Fruit fly (Drosophila melanogaster) whole organism, embryonic: ENCODE data around the gene Dus1.

Source experiments
- ATbp ChIP-seq: fragments of 200-800 bp; sonication (Bioruptor generic); optimal IDR thresholded peaks from 2 replicates; lab custom pipeline; 2017; ENCODE audit warnings: missing biosample characterization, mild to moderate bottlenecking, missing genetic modification characterization, missing genetic modification reagents
- Abd-B ChIP-seq: fragments of 200-800 bp; sonication (Bioruptor generic); optimal IDR thresholded peaks from 2 replicates; lab custom pipeline; 2018; ENCODE audit warnings: missing biosample characterization, mild to moderate bottlenecking, missing genetic modification characterization, moderate library complexity
- Adf1 ChIP-seq: fragments of 200-800 bp; sonication (Bioruptor generic); IDR thresholded peaks from 2 replicates; pipeline ENCODE4 v1.3.6; 2022; ENCODE audit warnings: missing biosample characterization, missing genetic modification characterization
- Atf-2 ChIP-seq: fragments of 200-800 bp; sonication (Bioruptor generic); optimal IDR thresholded peaks from 2 replicates; lab custom pipeline; 2016; ENCODE audit warnings: missing biosample characterization, missing genetic modification characterization
- Bgb ChIP-seq: fragments of 200-800 bp; sonication (Bioruptor generic); IDR thresholded peaks from 2 replicates; pipeline ENCODE4 v1.3.6; 2022; ENCODE audit warnings: missing biosample characterization, missing genetic modification characterization; ENCODE audit not compliant: partially characterized antibody
- CG10959 ChIP-seq: fragments of 200-800 bp; sonication (Bioruptor generic); IDR thresholded peaks from 2 replicates; pipeline ENCODE4 v1.3.6; 2022; ENCODE audit warnings: missing biosample characterization, missing genetic modification characterization
- CG11504 ChIP-seq: fragments of 200-800 bp; sonication (Bioruptor generic); optimal IDR thresholded peaks from 3 replicates; lab custom pipeline; 2019; ENCODE audit warnings: missing biosample characterization, mild to moderate bottlenecking, missing genetic modification characterization, moderate library complexity
- CG12071 ChIP-seq: fragments of 200-800 bp; sonication (Bioruptor generic); optimal IDR thresholded peaks from 3 replicates; lab custom pipeline; 2018; ENCODE audit warnings: missing biosample characterization, mild to moderate bottlenecking, missing genetic modification characterization
- CG12769 ChIP-seq: fragments of 200-800 bp; sonication (Bioruptor generic); optimal IDR thresholded peaks from 2 replicates; lab custom pipeline; 2019; ENCODE audit warnings: missing biosample characterization, mild to moderate bottlenecking, missing genetic modification characterization, moderate library complexity
- CG15514 ChIP-seq: fragments of 200-800 bp; sonication (Bioruptor generic); optimal IDR thresholded peaks from 3 replicates; lab custom pipeline; 2017; ENCODE audit warnings: missing biosample characterization, missing genetic modification characterization, mild to moderate bottlenecking, moderate library complexity, missing genetic modification reagents
- CG15601 ChIP-seq: fragments of 200-800 bp; sonication (Bioruptor generic); optimal IDR thresholded peaks from 3 replicates; lab custom pipeline; 2019; ENCODE audit warnings: missing biosample characterization, mild to moderate bottlenecking, missing genetic modification characterization, moderate library complexity
- CG16779 ChIP-seq: fragments of 200-800 bp; sonication (Bioruptor generic); IDR thresholded peaks from 2 replicates; pipeline ENCODE4 v1.3.6; 2022; ENCODE audit warnings: missing biosample characterization, missing genetic modification characterization
- CG17612 ChIP-seq: fragments of 200-800 bp; sonication (Bioruptor generic); IDR thresholded peaks from 2 replicates; pipeline ENCODE4 v1.3.6; 2022; ENCODE audit warnings: missing biosample characterization, missing genetic modification characterization
- CG3065 ChIP-seq: fragments of 200-800 bp; sonication (Bioruptor generic); optimal IDR thresholded peaks from 2 replicates; lab custom pipeline; 2016; ENCODE audit warnings: missing biosample characterization, missing genetic modification characterization
- CG34224 ChIP-seq: fragments of 200-800 bp; sonication (Bioruptor generic); IDR thresholded peaks from 3 replicates; pipeline ENCODE4 v1.3.6; 2022; ENCODE audit warnings: missing biosample characterization, missing genetic modification characterization; ENCODE audit not compliant: partially characterized antibody
- CG34422 ChIP-seq: fragments of 200-800 bp; sonication (Bioruptor generic); IDR thresholded peaks from 3 replicates; pipeline ENCODE4 v1.3.6; 2022; ENCODE audit warnings: missing biosample characterization, missing genetic modification characterization
- CG4282 ChIP-seq: fragments of 200-800 bp; sonication (Bioruptor generic); optimal IDR thresholded peaks from 2 replicates; lab custom pipeline; 2016; ENCODE audit warnings: missing biosample characterization, missing genetic modification characterization
- CG4424 ChIP-seq: fragments of 200-800 bp; sonication (Bioruptor generic); optimal IDR thresholded peaks from 3 replicates; lab custom pipeline; 2016; ENCODE audit warnings: missing biosample characterization, missing genetic modification characterization
- CG6689 ChIP-seq: fragments of 200-800 bp; sonication (Bioruptor generic); IDR thresholded peaks from 2 replicates; pipeline ENCODE4 v1.3.6; 2022; ENCODE audit warnings: missing biosample characterization, missing genetic modification characterization
- CG7357 ChIP-seq: fragments of 200-800 bp; sonication (Bioruptor generic); IDR thresholded peaks from 3 replicates; pipeline ENCODE4 v1.3.6; 2022; ENCODE audit warnings: missing biosample characterization, missing genetic modification characterization
- CG7987 ChIP-seq: fragments of 200-800 bp; sonication (Bioruptor generic); optimal IDR thresholded peaks from 2 replicates; lab custom pipeline; 2018; ENCODE audit warnings: missing biosample characterization, mild to moderate bottlenecking, missing genetic modification characterization, moderate library complexity
- CG8290 ChIP-seq, 3 experiments: fragments of 200-800 bp; sonication (Bioruptor generic); optimal IDR thresholded peaks; 2 replicates each; lab custom pipeline; 2016 to 2019; ENCODE audit warnings: missing biosample characterization in 3 of 3, missing genetic modification characterization in 3 of 3, mild to moderate bottlenecking in 2 of 3, moderate library complexity in 1 of 3
- D19B ChIP-seq: fragments of 200-800 bp; sonication (Bioruptor generic); optimal IDR thresholded peaks from 2 replicates; lab custom pipeline; 2017; ENCODE audit warnings: missing biosample characterization, mild to moderate bottlenecking, missing genetic modification characterization
- Dad ChIP-seq: fragments of 200-800 bp; sonication (Bioruptor generic); optimal IDR thresholded peaks from 3 replicates; lab custom pipeline; 2016; ENCODE audit warnings: missing biosample characterization, missing genetic modification characterization
- Gug ChIP-seq: fragments of 200-800 bp; sonication (Bioruptor generic); IDR thresholded peaks from 4 replicates; pipeline ENCODE4 v1.3.6; 2022; ENCODE audit warnings: missing biosample characterization, missing genetic modification characterization
- Ravus ChIP-seq: fragments of 200-800 bp; sonication (Bioruptor generic); IDR thresholded peaks from 2 replicates; pipeline ENCODE4 v1.3.6; 2022; ENCODE audit warnings: missing biosample characterization, missing genetic modification characterization
- Sin3A ChIP-seq: fragments of >200 bp; optimal IDR thresholded peaks from 2 replicates; lab custom pipeline; 2018
- az2 ChIP-seq: fragments of 200-800 bp; sonication (Bioruptor generic); optimal IDR thresholded peaks from 3 replicates; lab custom pipeline; 2016; ENCODE audit warnings: missing biosample characterization, missing genetic modification characterization
- chm ChIP-seq: fragments of 200-800 bp; sonication (Bioruptor generic); IDR thresholded peaks from 2 replicates; pipeline ENCODE4 v1.3.6; 2022; ENCODE audit warnings: missing biosample characterization, missing genetic modification characterization
- corto ChIP-seq: fragments of 200-800 bp; sonication (Bioruptor generic); optimal IDR thresholded peaks from 2 replicates; lab custom pipeline; 2016; ENCODE audit warnings: missing biosample characterization, mild to moderate bottlenecking, missing genetic modification characterization, moderate library complexity
- crp ChIP-seq, 2 experiments: fragments of 200-800 bp; sonication (Bioruptor generic); optimal IDR thresholded peaks; 2 replicates in 1 of 2; 3 replicates in 1 of 2; lab custom pipeline; 2017; ENCODE audit warnings: missing biosample characterization in 2 of 2, missing genetic modification characterization in 2 of 2, mild to moderate bottlenecking in 1 of 2, moderate library complexity in 1 of 2
- cwo ChIP-seq: fragments of 200-800 bp; sonication (Bioruptor generic); optimal IDR thresholded peaks from 3 replicates; lab custom pipeline; 2017; ENCODE audit warnings: missing biosample characterization, missing genetic modification characterization, mild to moderate bottlenecking, moderate library complexity, missing genetic modification reagents
- eve ChIP-seq, 2 experiments: fragments of >200 bp; optimal IDR thresholded peaks; 2 replicates each; lab custom pipeline; 2017; ENCODE audit warnings: missing biosample characterization in 2 of 2, missing genetic modification characterization in 2 of 2
- gce ChIP-seq: fragments of 200-800 bp; sonication (Bioruptor generic); IDR thresholded peaks from 3 replicates; pipeline ENCODE4 v1.3.6; 2022; ENCODE audit warnings: missing biosample characterization, missing genetic modification characterization
- gcm ChIP-seq: fragments of 200-800 bp; sonication (Bioruptor generic); optimal IDR thresholded peaks from 2 replicates; lab custom pipeline; 2019; ENCODE audit warnings: missing biosample characterization, mild to moderate bottlenecking, missing genetic modification characterization, moderate library complexity
- ham ChIP-seq: fragments of 200-800 bp; sonication (Bioruptor generic); IDR thresholded peaks from 2 replicates; pipeline ENCODE4 v1.3.6; 2022; ENCODE audit warnings: missing biosample characterization, missing genetic modification characterization
- jing ChIP-seq: fragments of 200-800 bp; sonication (Bioruptor generic); optimal IDR thresholded peaks from 2 replicates; lab custom pipeline; 2018; ENCODE audit warnings: missing biosample characterization, mild to moderate bottlenecking, missing genetic modification characterization
- lilli ChIP-seq: fragments of 200-800 bp; sonication (Bioruptor generic); optimal IDR thresholded peaks from 3 replicates; lab custom pipeline; 2016; ENCODE audit warnings: missing biosample characterization, missing genetic modification characterization
- lov ChIP-seq, 2 experiments: fragments of 200-800 bp in 1 of 2; fragments of >200 bp in 1 of 2; sonication (Bioruptor generic) in 1 of 2; IDR thresholded peaks in 1 of 2; optimal IDR thresholded peaks in 1 of 2; 2 replicates in 1 of 2; 3 replicates in 1 of 2; pipeline versions ENCODE4 v1.3.6 to Lab custom; 2017 to 2022; ENCODE audit warnings: missing biosample characterization in 1 of 2, missing genetic modification characterization in 1 of 2
- org-1 ChIP-seq: fragments of 200-800 bp; sonication (Bioruptor generic); optimal IDR thresholded peaks from 2 replicates; lab custom pipeline; 2017; ENCODE audit warnings: missing biosample characterization, missing genetic modification characterization
- pan ChIP-seq, 4 experiments: fragments of >200 bp in 3 of 4; fragments of 200-800 bp in 1 of 4; sonication (Bioruptor generic) in 1 of 4; optimal IDR thresholded peaks in 3 of 4; IDR thresholded peaks in 1 of 4; 2 replicates each; pipeline versions ENCODE4 v1.3.6 to Lab custom; 2017 to 2022; ENCODE audit warnings: missing biosample characterization in 2 of 4, missing genetic modification characterization in 2 of 4, mixed read lengths in 1 of 4
- pros ChIP-seq: fragments of 200-800 bp; sonication (Bioruptor generic); optimal IDR thresholded peaks from 3 replicates; lab custom pipeline; 2019; ENCODE audit warnings: missing biosample characterization, mild to moderate bottlenecking, missing genetic modification characterization, moderate library complexity
- sens ChIP-seq: fragments of 200-800 bp; sonication (Bioruptor generic); peaks from one replicate; lab custom pipeline; 2016; ENCODE audit warnings: missing biosample characterization, missing genetic modification characterization
- sens-2 ChIP-seq: fragments of 200-800 bp; sonication (Bioruptor generic); IDR thresholded peaks from 2 replicates; pipeline ENCODE4 v1.3.6; 2022; ENCODE audit warnings: missing biosample characterization, missing genetic modification characterization
- tio ChIP-seq: fragments of 200-800 bp; sonication (Bioruptor generic); optimal IDR thresholded peaks from 2 replicates; lab custom pipeline; 2017; ENCODE audit warnings: missing biosample characterization, missing genetic modification characterization, inconsistent platforms
- tx ChIP-seq: fragments of 200-800 bp; sonication (Bioruptor generic); optimal IDR thresholded peaks from 2 replicates; lab custom pipeline; 2016; ENCODE audit warnings: missing biosample characterization, missing genetic modification characterization
- zf30C ChIP-seq: fragments of 200-800 bp; sonication (Bioruptor generic); optimal IDR thresholded peaks from 3 replicates; lab custom pipeline; 2018; ENCODE audit warnings: missing biosample characterization, mild to moderate bottlenecking, missing genetic modification characterization

The Dus1 gene

dm6 chr2L:249048-249825 lies 22.3 kb downstream of the Dus1 start (continued):
- peak; percentile 2 for TF ChIP-seq corto
- no peak for TF ChIP-seq Sin3A (lab: Kevin White, UChicago)
- TF ChIP-seq pan (optimal IDR thresholded peaks at IDR 0.05; lab: Kevin White, UChicago), result no peak
- peak in 1 of 2 experiments; percentile 43 for TF ChIP-seq pan (GFP tag; optimal IDR thresholded peaks at IDR 0.05 in 1 of 2, IDR thresholded peaks at IDR 0.05 in 1 of 2)
- TF ChIP-seq Ravus (GFP tag; lab: Robert Waterston, UW), result no peak
- no peak for TF ChIP-seq Dad
- TF ChIP-seq ATbp (GFP tag; lab: Kevin White, UChicago), result no peak
- 0 out of 3 replicates have a peak, but pooled peaks have one; percentile 17 for TF ChIP-seq gce (GFP tag; lab: Robert Waterston, UW)
- TF ChIP-seq cwo (GFP tag; lab: Kevin White, UChicago), result peak; percentile 84
- no peak for TF ChIP-seq sens-2 (GFP tag; lab: Robert Waterston, UW)
- no peak for TF ChIP-seq ham (GFP tag; lab: Robert Waterston, UW)
- TF ChIP-seq CG8290 (GFP tag; optimal IDR thresholded peaks at IDR 0.05; lab: Kevin White, UChicago), result no peak
- no peak for TF ChIP-seq CG8290 (tag; optimal IDR thresholded peaks at IDR 0.05; lab: Kevin White, UChicago)
- TF ChIP-seq gcm (GFP tag; lab: Kevin White, UChicago), result peak; percentile 54
- TF ChIP-seq chm (GFP tag; lab: Robert Waterston, UW), result peak; percentile 50
- no peak for TF ChIP-seq Atf-2
- no peak; the same call in 2 of the 3 replicates for TF ChIP-seq CG34422 (GFP tag; lab: Robert Waterston, UW)
- TF ChIP-seq CG11504 (tag; lab: Kevin White, UChicago), result peak; percentile 22
- peak in 1 of 2 experiments; percentile 48 for TF ChIP-seq eve (GFP tag; optimal IDR thresholded peaks at IDR 0.05; lab: Kevin White, UChicago)
- no peak for TF ChIP-seq tx
- TF ChIP-seq CG15601 (tag; lab: Kevin White, UChicago), result peak; percentile 0
- no peak for TF ChIP-seq lov (optimal IDR thresholded peaks at IDR 0.05; lab: Kevin White, UChicago)
- TF ChIP-seq lov (GFP tag; IDR thresholded peaks at IDR 0.05; lab: Robert Waterston, UW), result 0 out of 3 replicates have a peak, but pooled peaks have one; percentile 14
- TF ChIP-seq sens (GFP tag; lab: Kevin White, UChicago), result peak; percentile 87
- peak; percentile 42 for TF ChIP-seq az2 (GFP tag; lab: Kevin White, UChicago)
- TF ChIP-seq CG7987 (GFP tag; lab: Kevin White, UChicago), result peak; percentile 22
- TF ChIP-seq CG10959 (GFP tag; lab: Robert Waterston, UW), result no peak
- no peak for TF ChIP-seq Abd-B (GFP tag; lab: Kevin White, UChicago)
- no peak for TF ChIP-seq crp (GFP tag; optimal IDR thresholded peaks at IDR 0.05; lab: Kevin White, UChicago)
- TF ChIP-seq CG16779, result 0 out of 2 replicates have a peak, but pooled peaks have one; percentile 9
- no peak for TF ChIP-seq CG12769 (tag; lab: Kevin White, UChicago)
- no peak for TF ChIP-seq CG4282 (GFP tag; lab: Kevin White, UChicago)
- TF ChIP-seq jing (GFP tag; lab: Kevin White, UChicago), result no peak
- TF ChIP-seq tio (GFP tag; lab: Kevin White, UChicago), result peak; percentile 13
- peak; percentile 79 for TF ChIP-seq Adf1 (GFP tag; lab: Robert Waterston, UW)
- TF ChIP-seq CG7357, result no peak
- TF ChIP-seq lilli (GFP tag; lab: Kevin White, UChicago), result no peak
- peak; percentile 10 for TF ChIP-seq CG4424 (GFP tag; lab: Kevin White, UChicago)
- no peak for TF ChIP-seq CG17612 (GFP tag; lab: Robert Waterston, UW)
- peak; percentile 12; the same call in 1 of the 2 replicates for TF ChIP-seq Bgb (GFP tag; lab: Robert Waterston, UW)
- peak; percentile 91 for TF ChIP-seq pros (GFP tag; lab: Kevin White, UChicago)
- peak; percentile 7 for TF ChIP-seq CG15514 (GFP tag; lab: Kevin White, UChicago)
- TF ChIP-seq D19B (GFP tag; lab: Kevin White, UChicago), result no peak
- 0 out of 4 replicates have a peak, but pooled peaks have one; percentile 19 for TF ChIP-seq Gug (GFP tag; lab: Robert Waterston, UW)
- no peak for TF ChIP-seq org-1 (GFP tag; lab: Kevin White, UChicago)
- no peak for TF ChIP-seq CG3065 (GFP tag; lab: Kevin White, UChicago)
- 0 out of 2 replicates have a peak, but pooled peaks have one; percentile 38 for TF ChIP-seq CG6689
- TF ChIP-seq CG12071 (GFP tag; lab: Kevin White, UChicago), result no peak
- peak; percentile 61 for TF ChIP-seq CG34224 (GFP tag; lab: Robert Waterston, UW)
- TF ChIP-seq zf30C (GFP tag; lab: Kevin White, UChicago), result peak; percentile 11
